Fruit fly (Drosophila melanogaster) whole organism, prepupa: Measurements from ENCODE around the gene Ret.

Experiments
- CG10631 ChIP-seq: fragments of 200-800 bp; sonication (Bioruptor generic); optimal IDR thresholded peaks from 2 replicates; lab custom pipeline; 2016; ENCODE audit warnings: missing biosample characterization, missing genetic modification characterization
- CG10669 ChIP-seq: fragments of 200-800 bp; sonication (Bioruptor generic); optimal IDR thresholded peaks from 3 replicates; lab custom pipeline; 2018; ENCODE audit warnings: missing biosample characterization, mild to moderate bottlenecking, missing genetic modification characterization, moderate library complexity
- CG15336 ChIP-seq: fragments of 200-800 bp; sonication (Bioruptor generic); IDR thresholded peaks from 2 replicates; pipeline ENCODE4 v1.3.6; 2022; ENCODE audit warnings: missing biosample characterization, missing genetic modification characterization
- CG1621 ChIP-seq: fragments of 200-800 bp; sonication (Bioruptor generic); optimal IDR thresholded peaks from 3 replicates; lab custom pipeline; 2018; ENCODE audit warnings: missing biosample characterization, mild to moderate bottlenecking, missing genetic modification characterization
- CG16779 ChIP-seq: fragments of 200-800 bp; sonication (Bioruptor generic); optimal IDR thresholded peaks from 3 replicates; lab custom pipeline; 2017; ENCODE audit warnings: missing biosample characterization, mild to moderate bottlenecking, missing genetic modification characterization
- CG3032 ChIP-seq: fragments of 200-800 bp; optimal IDR thresholded peaks from 2 replicates; lab custom pipeline; 2019; ENCODE audit warnings: missing biosample characterization, mild to moderate bottlenecking, missing genetic modification characterization, moderate library complexity
- CG32006 ChIP-seq: fragments of 200-800 bp; sonication (Bioruptor generic); optimal IDR thresholded peaks from 3 replicates; lab custom pipeline; 2017; ENCODE audit warnings: missing biosample characterization, mild to moderate bottlenecking, missing genetic modification characterization
- CG3919 ChIP-seq: fragments of 200-800 bp; sonication (Bioruptor generic); optimal IDR thresholded peaks from 3 replicates; lab custom pipeline; 2016; ENCODE audit warnings: missing biosample characterization, missing genetic modification characterization
- CG4318 ChIP-seq: fragments of 200-800 bp; sonication (Bioruptor generic); optimal IDR thresholded peaks from 3 replicates; lab custom pipeline; 2017; ENCODE audit warnings: missing biosample characterization, mild to moderate bottlenecking, missing genetic modification characterization
- CG6163 ChIP-seq: fragments of 200-800 bp; sonication (Bioruptor generic); IDR thresholded peaks from 3 replicates; pipeline ENCODE4 v1.3.6; 2022; ENCODE audit warnings: missing biosample characterization, missing genetic modification characterization
- CG6276 ChIP-seq: fragments of 200-800 bp; sonication (Bioruptor generic); optimal IDR thresholded peaks from 2 replicates; lab custom pipeline; 2017; ENCODE audit warnings: missing biosample characterization, mild to moderate bottlenecking, missing genetic modification characterization
- CG6792 ChIP-seq: fragments of 200-800 bp; sonication (Bioruptor generic); optimal IDR thresholded peaks from 3 replicates; lab custom pipeline; 2016; ENCODE audit warnings: missing biosample characterization, missing genetic modification characterization
- CG8119 ChIP-seq: fragments of 200-800 bp; sonication (Bioruptor generic); IDR thresholded peaks from 3 replicates; pipeline ENCODE4 v1.3.6; 2022; ENCODE audit warnings: missing biosample characterization, missing genetic modification characterization
- CG9139 ChIP-seq: fragments of 200-800 bp; sonication (Bioruptor generic); optimal IDR thresholded peaks from 3 replicates; lab custom pipeline; 2017; ENCODE audit warnings: missing biosample characterization, mild to moderate bottlenecking, missing genetic modification characterization
- Eip75B ChIP-seq: fragments of 200-800 bp; sonication (Bioruptor generic); optimal IDR thresholded peaks from 3 replicates; lab custom pipeline; 2016; ENCODE audit warnings: missing biosample characterization, missing genetic modification characterization
- Eip78C ChIP-seq: fragments of 200-800 bp; sonication (Bioruptor generic); peaks from one replicate; lab custom pipeline; 2016; ENCODE audit warnings: missing biosample characterization, missing genetic modification characterization
- Eip93F ChIP-seq: fragments of 200-800 bp; sonication (Bioruptor generic); optimal IDR thresholded peaks from 2 replicates; lab custom pipeline; 2016; ENCODE audit warnings: missing biosample characterization, mild to moderate bottlenecking, missing genetic modification characterization
- Ets21C ChIP-seq: fragments of 200-800 bp; sonication (Bioruptor generic); optimal IDR thresholded peaks from 3 replicates; lab custom pipeline; 2016; ENCODE audit warnings: missing biosample characterization, missing genetic modification characterization
- Gug ChIP-seq: fragments of 200-800 bp; sonication (Bioruptor generic); IDR thresholded peaks from 2 replicates; pipeline ENCODE4 v1.3.6; 2022; ENCODE audit warnings: missing biosample characterization, missing genetic modification characterization
- Hr4 ChIP-seq: fragments of 200-800 bp; sonication (Bioruptor generic); optimal IDR thresholded peaks from 3 replicates; lab custom pipeline; 2016; ENCODE audit warnings: missing biosample characterization, missing genetic modification characterization
- Lpt ChIP-seq: fragments of 200-800 bp; sonication (Bioruptor generic); optimal IDR thresholded peaks from 3 replicates; lab custom pipeline; 2016; ENCODE audit warnings: missing biosample characterization, missing genetic modification characterization
- OdsH ChIP-seq: fragments of 200-800 bp; sonication (Bioruptor generic); optimal IDR thresholded peaks from 3 replicates; lab custom pipeline; 2016; ENCODE audit warnings: missing biosample characterization, missing genetic modification characterization
- Sox14 ChIP-seq: fragments of 200-800 bp; sonication (Bioruptor generic); optimal IDR thresholded peaks from 3 replicates; lab custom pipeline; 2016; ENCODE audit warnings: missing biosample characterization, missing genetic modification characterization
- achi ChIP-seq: fragments of 200-800 bp; sonication (Bioruptor generic); optimal IDR thresholded peaks from 3 replicates; lab custom pipeline; 2016; ENCODE audit warnings: missing biosample characterization, missing genetic modification characterization
- dac ChIP-seq: fragments of 200-800 bp; sonication (Bioruptor generic); optimal IDR thresholded peaks from 2 replicates; lab custom pipeline; 2017; ENCODE audit warnings: missing biosample characterization, mild to moderate bottlenecking, missing genetic modification characterization
- eg ChIP-seq: fragments of 200-800 bp; sonication (Bioruptor generic); IDR thresholded peaks from 3 replicates; pipeline ENCODE4 v1.3.6; 2022; ENCODE audit warnings: missing biosample characterization, missing genetic modification characterization
- fkh ChIP-seq: fragments of 200-800 bp; sonication (Bioruptor generic); optimal IDR thresholded peaks from 3 replicates; lab custom pipeline; 2017; ENCODE audit warnings: missing biosample characterization, mild to moderate bottlenecking, missing genetic modification characterization, moderate library complexity
- pdm3 ChIP-seq: fragments of 200-800 bp; sonication (Bioruptor generic); optimal IDR thresholded peaks from 3 replicates; lab custom pipeline; 2016; ENCODE audit warnings: missing biosample characterization, missing genetic modification characterization
- salr ChIP-seq, 2 experiments: fragments of 200-800 bp; sonication (Bioruptor generic); optimal IDR thresholded peaks; 3 replicates each; lab custom pipeline; 2016 to 2018; ENCODE audit warnings: missing biosample characterization in 2 of 2, missing genetic modification characterization in 2 of 2, mild to moderate bottlenecking in 1 of 2
- ss ChIP-seq, 2 experiments: fragments of 200-800 bp; sonication (Bioruptor generic); optimal IDR thresholded peaks; 2 replicates in 1 of 2; 3 replicates in 1 of 2; lab custom pipeline; 2017 to 2018; ENCODE audit warnings: mild to moderate bottlenecking in 2 of 2, missing biosample characterization in 2 of 2, missing genetic modification characterization in 2 of 2, moderate library complexity in 1 of 2

Gene Ret

DNA sequence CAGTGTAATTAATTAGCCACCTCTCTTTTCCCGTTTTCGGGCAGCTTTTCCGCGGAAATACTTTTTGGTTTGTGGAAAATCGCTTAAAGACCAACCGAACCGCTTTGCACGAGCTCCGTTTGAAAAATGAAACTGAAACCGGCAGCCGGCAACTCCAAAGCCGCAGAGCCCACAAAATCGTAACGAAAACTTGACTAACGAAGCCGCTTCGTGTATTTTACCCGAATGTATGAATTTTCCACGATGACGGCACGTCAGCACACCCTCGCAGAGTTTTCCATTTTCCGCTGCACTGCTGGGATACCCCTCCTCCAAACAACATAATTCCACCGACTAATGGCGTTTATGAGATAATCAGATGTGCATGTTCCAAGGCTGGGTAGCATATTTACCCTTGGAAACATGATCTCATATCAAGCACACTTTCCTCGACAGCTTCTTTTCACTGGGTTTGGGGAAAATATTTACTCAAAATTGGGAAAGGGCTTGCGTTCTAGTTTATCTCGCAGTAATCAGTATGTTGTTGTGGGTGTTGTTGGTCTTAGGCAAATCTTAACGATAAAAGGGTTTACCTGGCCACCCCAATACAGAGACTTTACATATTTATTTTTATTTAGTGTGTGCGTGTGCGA lies at the start of gene Ret:
TSS of gene Ret (minus strand) at position 130 of the 632 bp plus-strand sequence.
- TF ChIP-seq CG15336 (0 out of 2 replicates have a peak, but pooled peaks have one; percentile 18), CG8119 (0 out of 3 replicates have a peak, but pooled peaks have one; percentile 31), fkh (GFP tag; lab: Kevin White, UChicago) (peak; percentile 68), CG9139 (GFP tag; lab: Kevin White, UChicago) (no peak), CG6276 (GFP tag; lab: Kevin White, UChicago) (peak; percentile 14)
- TF ChIP-seq, all 60 proteins: peak for 4

DNA sequence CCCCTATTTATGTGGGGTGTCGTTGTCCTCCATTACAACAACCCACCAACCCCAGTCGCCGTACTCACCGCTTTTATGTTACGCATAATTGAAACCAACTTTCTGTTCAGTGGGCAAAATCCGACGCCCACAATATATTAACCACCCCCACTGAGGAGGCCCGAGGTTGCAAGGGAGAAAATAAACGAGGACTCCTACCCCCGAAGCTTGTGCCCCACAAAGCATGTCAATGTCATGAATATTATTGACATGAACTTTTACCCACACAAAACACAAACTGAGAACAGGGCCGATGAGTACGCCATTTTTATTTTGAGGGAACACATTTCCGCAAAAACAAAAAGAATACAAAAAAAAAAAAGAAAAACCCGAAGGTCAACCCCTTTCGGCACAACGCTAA lies 49.4 kb upstream of the Ret start:
- TF ChIP-seq CG6163 (GFP tag; lab: Robert Waterston, UW) (0 out of 3 replicates have a peak, but pooled peaks have one; percentile 6), Lpt (GFP tag; lab: Kevin White, UChicago) (no peak), salr (GFP tag; optimal IDR thresholded peaks at IDR 0.05; lab: Kevin White, UChicago) (no peak), CG3032 (no peak), ss (GFP tag; optimal IDR thresholded peaks at IDR 0.05; lab: Kevin White, UChicago) (peak in 1 of 2 experiments; percentile 6), Eip78C (GFP tag; lab: Kevin White, UChicago) (peak; percentile 22)

DNA sequence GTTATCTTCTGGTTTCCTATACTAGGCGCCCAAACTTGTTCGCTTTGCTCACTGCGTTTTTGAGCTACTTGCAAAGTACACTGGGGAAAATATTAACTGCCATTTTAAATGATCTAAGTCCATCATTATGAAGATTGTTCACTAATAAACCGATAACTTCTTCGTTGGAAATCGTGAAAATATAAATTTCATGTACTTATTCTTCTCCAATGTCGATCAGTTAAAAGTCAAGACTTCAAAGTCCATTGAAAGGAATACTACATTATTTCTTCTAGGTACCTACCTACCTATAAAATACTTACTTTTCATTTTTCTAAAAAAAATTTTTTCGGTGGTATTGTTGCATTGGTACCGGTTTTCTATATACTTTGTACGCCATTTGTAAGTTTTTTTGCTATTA lies 48.1 kb upstream of the Ret start:
- TF ChIP-seq pdm3 (GFP tag; lab: Kevin White, UChicago) (peak; percentile 44), CG8119 (peak; percentile 72), achi (GFP tag; lab: Kevin White, UChicago) (peak; percentile 40), CG4318 (GFP tag; lab: Kevin White, UChicago) (peak; percentile 37), Gug (GFP tag; lab: Robert Waterston, UW) (no peak), CG10631 (GFP tag; lab: Kevin White, UChicago) (peak; percentile 28), eg (GFP tag; lab: Robert Waterston, UW) (peak; percentile 77), CG16779 (tag; lab: Kevin White, UChicago) (peak; percentile 10), CG6792 (GFP tag; lab: Kevin White, UChicago) (no peak), Sox14 (GFP tag; lab: Kevin White, UChicago) (peak; percentile 11), dac (GFP tag; lab: Kevin White, UChicago) (peak; percentile 23), Hr4 (GFP tag; lab: Kevin White, UChicago) (peak; percentile 74), OdsH (GFP tag; lab: Kevin White, UChicago) (peak; percentile 44), Lpt (GFP tag; lab: Kevin White, UChicago) (peak; percentile 56), CG32006 (peak; percentile 83), Ets21C (no peak), CG3919 (GFP tag; lab: Kevin White, UChicago) (peak; percentile 28), Eip78C (GFP tag; lab: Kevin White, UChicago) (peak; percentile 71), CG15336 (peak; percentile 81), CG10669 (GFP tag; lab: Kevin White, UChicago) (no peak), CG6163 (GFP tag; lab: Robert Waterston, UW) (peak; percentile 57; the same call in 1 of the 3 replicates), salr (GFP tag; optimal IDR thresholded peaks at IDR 0.05; lab: Kevin White, UChicago) (peak in 1 of 2 experiments; percentile 51), Eip93F (no peak), CG6276 (GFP tag; lab: Kevin White, UChicago) (peak; percentile 69)

DNA sequence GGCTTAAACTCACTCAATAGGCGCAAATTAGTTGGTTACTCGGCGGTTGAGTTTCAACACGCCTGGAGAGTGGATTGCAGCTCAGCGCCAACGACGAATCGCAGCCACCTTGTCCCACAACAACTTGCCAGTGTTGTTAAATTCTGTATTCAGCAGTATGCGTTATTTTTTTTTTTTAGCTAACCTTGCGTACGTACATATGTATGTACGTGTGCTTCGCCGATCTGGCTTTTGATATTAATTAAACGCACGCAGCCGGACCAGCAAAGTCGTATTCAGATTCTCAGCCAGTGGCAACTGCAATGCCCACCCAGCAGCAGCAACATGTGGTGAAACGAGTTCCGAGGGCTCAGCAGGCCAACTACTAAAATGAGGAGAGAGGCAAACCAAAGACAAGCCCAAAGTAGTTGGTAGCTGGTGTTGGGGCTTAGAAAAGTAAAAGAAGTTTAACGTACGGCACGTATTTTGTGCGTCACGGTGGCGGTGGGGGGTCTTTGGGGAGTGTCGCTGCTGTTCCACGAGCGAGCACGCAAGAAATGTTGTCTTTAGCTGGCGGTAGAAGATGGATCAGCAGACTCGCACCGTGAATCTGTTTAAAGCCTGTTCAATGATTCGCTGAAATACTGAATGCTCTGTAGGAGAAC lies 46.7 kb upstream of the Ret start:
- TF ChIP-seq eg (GFP tag; lab: Robert Waterston, UW) (no peak), CG1621 (peak; percentile 37), Gug (GFP tag; lab: Robert Waterston, UW) (no peak), CG15336 (0 out of 2 replicates have a peak, but pooled peaks have one; percentile 17), Eip75B (GFP tag; lab: Kevin White, UChicago) (peak; percentile 21), CG6163 (GFP tag; lab: Robert Waterston, UW) (peak; percentile 42; the same call in 2 of the 3 replicates), CG3919 (GFP tag; lab: Kevin White, UChicago) (peak; percentile 31), Eip78C (GFP tag; lab: Kevin White, UChicago) (peak; percentile 43), CG3032 (no peak), ss (GFP tag; optimal IDR thresholded peaks at IDR 0.05; lab: Kevin White, UChicago) (peak in 1 of 2 experiments; percentile 85), CG8119 (0 out of 3 replicates have a peak, but pooled peaks have one; percentile 16)
